Fruit fly (Drosophila melanogaster) whole organism, embryonic: ENCODE measurements around the gene vers.

ENCODE experiments used
- Atf-2 ChIP-seq: fragments of 200-800 bp; sonication (Bioruptor generic); optimal IDR thresholded peaks from 2 replicates; lab custom pipeline; 2016; ENCODE audit warnings: missing biosample characterization, missing genetic modification characterization
- BEAF-32 ChIP-seq: fragments of 200-800 bp; sonication (Bioruptor generic); optimal IDR thresholded peaks from 3 replicates; lab custom pipeline; 2017; ENCODE audit warnings: missing biosample characterization, missing genetic modification characterization, mild to moderate bottlenecking, moderate library complexity, missing genetic modification reagents
- CG10979 ChIP-seq: fragments of 200-800 bp; sonication (Bioruptor generic); optimal IDR thresholded peaks from 2 replicates; lab custom pipeline; 2018; ENCODE audit warnings: missing biosample characterization, mild to moderate bottlenecking, missing genetic modification characterization, moderate library complexity
- CG12391 ChIP-seq: fragments of 200-800 bp; sonication (Bioruptor generic); optimal IDR thresholded peaks from 3 replicates; lab custom pipeline; 2018; ENCODE audit warnings: missing biosample characterization, mild to moderate bottlenecking, missing genetic modification characterization, moderate library complexity
- CG13287 ChIP-seq: fragments of 200-800 bp; sonication (Bioruptor generic); IDR thresholded peaks from 2 replicates; pipeline ENCODE4 v1.3.6; 2022; ENCODE audit warnings: missing biosample characterization, missing genetic modification characterization; ENCODE audit not compliant: partially characterized antibody
- CG14860 ChIP-seq: fragments of 200-800 bp; sonication (Bioruptor generic); IDR thresholded peaks from 3 replicates; pipeline ENCODE4 v1.3.6; 2022; ENCODE audit warnings: missing biosample characterization, missing genetic modification characterization; ENCODE audit not compliant: partially characterized antibody
- CG1647 ChIP-seq: fragments of 200-800 bp; sonication (Bioruptor generic); optimal IDR thresholded peaks from 3 replicates; lab custom pipeline; 2016; ENCODE audit warnings: missing biosample characterization, missing genetic modification characterization
- CG16813 ChIP-seq: fragments of 200-800 bp; sonication (Bioruptor generic); IDR thresholded peaks from 3 replicates; pipeline ENCODE4 v1.3.6; 2022; ENCODE audit warnings: missing biosample characterization, missing genetic modification characterization; ENCODE audit not compliant: partially characterized antibody
- CG17186 ChIP-seq: fragments of 200-800 bp; sonication (Bioruptor generic); optimal IDR thresholded peaks from 3 replicates; lab custom pipeline; 2017; ENCODE audit warnings: missing biosample characterization, missing genetic modification reagents, missing genetic modification characterization
- CG17802 ChIP-seq: fragments of 200-800 bp; sonication (Bioruptor generic); optimal IDR thresholded peaks from 2 replicates; lab custom pipeline; 2018; ENCODE audit warnings: missing biosample characterization, mild to moderate bottlenecking, missing genetic modification characterization, moderate library complexity
- CG18262 ChIP-seq: fragments of 200-800 bp; optimal IDR thresholded peaks from 3 replicates; lab custom pipeline; 2019; ENCODE audit warnings: missing biosample characterization, mild to moderate bottlenecking, missing genetic modification characterization, moderate library complexity
- CG3065 ChIP-seq: fragments of 200-800 bp; sonication (Bioruptor generic); optimal IDR thresholded peaks from 2 replicates; lab custom pipeline; 2016; ENCODE audit warnings: missing biosample characterization, missing genetic modification characterization
- CG31365 ChIP-seq: fragments of 200-800 bp; sonication (Bioruptor generic); optimal IDR thresholded peaks from 2 replicates; lab custom pipeline; 2018; ENCODE audit warnings: missing biosample characterization, mild to moderate bottlenecking, missing genetic modification characterization
- CG34224 ChIP-seq: fragments of 200-800 bp; sonication (Bioruptor generic); IDR thresholded peaks from 3 replicates; pipeline ENCODE4 v1.3.6; 2022; ENCODE audit warnings: missing biosample characterization, missing genetic modification characterization; ENCODE audit not compliant: partially characterized antibody
- CG4424 ChIP-seq: fragments of 200-800 bp; sonication (Bioruptor generic); optimal IDR thresholded peaks from 3 replicates; lab custom pipeline; 2016; ENCODE audit warnings: missing biosample characterization, missing genetic modification characterization
- CG4617 ChIP-seq: fragments of 200-800 bp; sonication (Bioruptor generic); optimal IDR thresholded peaks from 3 replicates; lab custom pipeline; 2016; ENCODE audit warnings: missing biosample characterization, missing genetic modification characterization, borderline replicate concordance
- CG6791 ChIP-seq: fragments of 200-800 bp; sonication (Bioruptor generic); IDR thresholded peaks from 3 replicates; pipeline ENCODE4 v1.3.6; 2022; ENCODE audit warnings: missing biosample characterization, missing genetic modification characterization; ENCODE audit not compliant: partially characterized antibody
- CG7357 ChIP-seq: fragments of 200-800 bp; sonication (Bioruptor generic); IDR thresholded peaks from 3 replicates; pipeline ENCODE4 v1.3.6; 2022; ENCODE audit warnings: missing biosample characterization, missing genetic modification characterization
- D19B ChIP-seq: fragments of 200-800 bp; sonication (Bioruptor generic); optimal IDR thresholded peaks from 2 replicates; lab custom pipeline; 2017; ENCODE audit warnings: missing biosample characterization, mild to moderate bottlenecking, missing genetic modification characterization
- Dll ChIP-seq: fragments of 200-800 bp; sonication (Bioruptor generic); IDR thresholded peaks from 4 replicates; pipeline ENCODE4 v1.3.6; 2022; ENCODE audit warnings: missing biosample characterization, missing genetic modification characterization; ENCODE audit not compliant: partially characterized antibody
- Dp ChIP-seq: fragments of 200-800 bp; sonication (Bioruptor generic); optimal IDR thresholded peaks from 2 replicates; lab custom pipeline; 2018; ENCODE audit warnings: missing biosample characterization, mild to moderate bottlenecking, missing genetic modification characterization, moderate library complexity
- E2f2 ChIP-seq: fragments of 200-800 bp; sonication (Bioruptor generic); IDR thresholded peaks from 2 replicates; pipeline ENCODE4 v1.3.6; 2022; ENCODE audit warnings: missing biosample characterization, missing genetic modification characterization
- Ets97D ChIP-seq: fragments of 200-800 bp; sonication (Bioruptor generic); optimal IDR thresholded peaks from 3 replicates; lab custom pipeline; 2016; ENCODE audit warnings: missing biosample characterization, missing genetic modification characterization
- HLH4C ChIP-seq: fragments of 200-800 bp; sonication (Bioruptor generic); IDR thresholded peaks from 3 replicates; pipeline ENCODE4 v1.3.6; 2022; ENCODE audit warnings: missing biosample characterization, missing genetic modification characterization; ENCODE audit not compliant: partially characterized antibody
- HmgZ ChIP-seq: fragments of 200-800 bp; sonication (Bioruptor generic); optimal IDR thresholded peaks from 2 replicates; lab custom pipeline; 2018; ENCODE audit warnings: missing biosample characterization, mild to moderate bottlenecking, missing genetic modification characterization
- Jarid2 ChIP-seq: fragments of 200-800 bp; sonication (Bioruptor generic); optimal IDR thresholded peaks from 3 replicates; lab custom pipeline; 2017; ENCODE audit warnings: mild to moderate bottlenecking, missing biosample characterization, missing genetic modification reagents, missing genetic modification characterization
- MESR4 ChIP-seq: fragments of 200-800 bp; sonication (Bioruptor generic); optimal IDR thresholded peaks from 2 replicates; lab custom pipeline; 2018; ENCODE audit warnings: missing biosample characterization, mild to moderate bottlenecking, missing genetic modification characterization, moderate library complexity
- Nf-YC ChIP-seq: fragments of 200-800 bp; optimal IDR thresholded peaks from 3 replicates; lab custom pipeline; 2019; ENCODE audit warnings: missing biosample characterization, mild to moderate bottlenecking, missing genetic modification characterization, moderate library complexity
- Scr ChIP-seq: fragments of 200-800 bp; sonication (Bioruptor generic); IDR thresholded peaks from 2 replicates; pipeline ENCODE4 v1.3.6; 2022; ENCODE audit warnings: missing biosample characterization, missing genetic modification characterization; ENCODE audit not compliant: partially characterized antibody
- ase ChIP-seq: fragments of 200-800 bp; sonication (Bioruptor generic); IDR thresholded peaks from 3 replicates; pipeline ENCODE4 v1.3.6; 2022; ENCODE audit warnings: missing biosample characterization, missing genetic modification characterization
- ash1 ChIP-seq: fragments of 200-800 bp; sonication (Bioruptor generic); optimal IDR thresholded peaks from 2 replicates; lab custom pipeline; 2018; ENCODE audit warnings: missing biosample characterization, mild to moderate bottlenecking, missing genetic modification characterization
- ato ChIP-seq: fragments of 200-800 bp; sonication (Bioruptor generic); IDR thresholded peaks from 2 replicates; pipeline ENCODE4 v1.3.6; 2022; ENCODE audit warnings: missing biosample characterization, missing genetic modification characterization; ENCODE audit not compliant: partially characterized antibody
- bigmax ChIP-seq: fragments of 200-800 bp; sonication (Bioruptor generic); optimal IDR thresholded peaks from 2 replicates; lab custom pipeline; 2018; ENCODE audit warnings: missing biosample characterization, mild to moderate bottlenecking, missing genetic modification characterization
- chif ChIP-seq, 2 experiments: fragments of 200-800 bp; sonication (Bioruptor generic); optimal IDR thresholded peaks; 3 replicates each; lab custom pipeline; 2016; ENCODE audit warnings: missing biosample characterization in 2 of 2, missing genetic modification characterization in 2 of 2
- crc ChIP-seq: fragments of 200-800 bp; sonication (Bioruptor generic); optimal IDR thresholded peaks from 2 replicates; lab custom pipeline; 2016; ENCODE audit warnings: missing biosample characterization, missing genetic modification characterization
- fd64A ChIP-seq: fragments of 200-800 bp; sonication (Bioruptor generic); optimal IDR thresholded peaks from 3 replicates; lab custom pipeline; 2018; ENCODE audit warnings: missing biosample characterization, mild to moderate bottlenecking, missing genetic modification characterization
- hth ChIP-seq: fragments of >200 bp; optimal IDR thresholded peaks from 2 replicates; lab custom pipeline; 2017; ENCODE audit warnings: inconsistent platforms
- phol ChIP-seq: fragments of 200-800 bp; sonication (Bioruptor generic); optimal IDR thresholded peaks from 3 replicates; lab custom pipeline; 2018; ENCODE audit warnings: missing biosample characterization, mild to moderate bottlenecking, missing genetic modification characterization, moderate library complexity
- sqz ChIP-seq: fragments of 200-800 bp; sonication (Bioruptor generic); optimal IDR thresholded peaks from 3 replicates; lab custom pipeline; 2018; ENCODE audit warnings: missing biosample characterization, mild to moderate bottlenecking, missing genetic modification characterization
- sug ChIP-seq: fragments of 200-800 bp; optimal IDR thresholded peaks from 2 replicates; lab custom pipeline; 2019; ENCODE audit warnings: missing biosample characterization, mild to moderate bottlenecking, missing genetic modification characterization, moderate library complexity
- tap ChIP-seq: fragments of 200-800 bp; optimal IDR thresholded peaks from 3 replicates; lab custom pipeline; 2019; ENCODE audit warnings: missing biosample characterization, mild to moderate bottlenecking, missing genetic modification characterization, moderate library complexity
- tio ChIP-seq: fragments of 200-800 bp; sonication (Bioruptor generic); optimal IDR thresholded peaks from 2 replicates; lab custom pipeline; 2017; ENCODE audit warnings: missing biosample characterization, missing genetic modification characterization, inconsistent platforms
- tll ChIP-seq, 2 experiments: fragments of 200-800 bp in 1 of 2; fragments of >200 bp in 1 of 2; sonication (Bioruptor generic) in 1 of 2; optimal IDR thresholded peaks; 2 replicates each; lab custom pipeline; 2017 to 2019; ENCODE audit warnings: missing biosample characterization in 2 of 2, missing genetic modification characterization in 2 of 2, mild to moderate bottlenecking in 1 of 2, moderate library complexity in 1 of 2
- tna ChIP-seq: fragments of 200-800 bp; sonication (Bioruptor generic); IDR thresholded peaks from 2 replicates; pipeline ENCODE4 v1.3.6; 2022; ENCODE audit warnings: missing biosample characterization, missing genetic modification characterization; ENCODE audit not compliant: partially characterized antibody
- tup ChIP-seq: fragments of 200-800 bp; sonication (Bioruptor generic); optimal IDR thresholded peaks from 2 replicates; lab custom pipeline; 2016; ENCODE audit warnings: missing biosample characterization, mild to moderate bottlenecking, missing genetic modification characterization, moderate library complexity
- wek ChIP-seq: fragments of 200-800 bp; sonication (Bioruptor generic); optimal IDR thresholded peaks from 3 replicates; lab custom pipeline; 2018; ENCODE audit warnings: missing biosample characterization, mild to moderate bottlenecking, missing genetic modification characterization, moderate library complexity
- zen2 ChIP-seq: fragments of 200-800 bp; sonication (Bioruptor generic); IDR thresholded peaks from 3 replicates; pipeline ENCODE4 v1.3.6; 2022; ENCODE audit warnings: missing biosample characterization, missing genetic modification characterization; ENCODE audit not compliant: partially characterized antibody

Gene vers

dm6 chr3L:12119875-12120485, 4.1 kb downstream of the vers start, which contains the start of gene CG11560 (continued):
- peak; percentile 67 for TF ChIP-seq CG34224 (GFP tag; lab: Robert Waterston, UW)
- TF ChIP-seq CG16813 (GFP tag; lab: Robert Waterston, UW), result peak; percentile 62; the same call in 2 of the 3 replicates
- peak; percentile 43 for TF ChIP-seq phol (tag; lab: Kevin White, UChicago)
- peak; percentile 66; the same call in 2 of the 3 replicates for TF ChIP-seq CG14860 (GFP tag; lab: Robert Waterston, UW)
- TF ChIP-seq CG17186 (GFP tag; lab: Kevin White, UChicago), result peak; percentile 1
- no peak for TF ChIP-seq sug (tag; lab: Kevin White, UChicago)
- TF ChIP-seq wek, result no peak
- TF ChIP-seq Scr, result peak; percentile 73
- TF ChIP-seq E2f2, result peak; percentile 75
- peak; percentile 16 for TF ChIP-seq HmgZ (tag; lab: Kevin White, UChicago)
- TF ChIP-seq CG4617 (GFP tag; lab: Kevin White, UChicago), result peak; percentile 24
- no peak for TF ChIP-seq tio (GFP tag; lab: Kevin White, UChicago)
- TF ChIP-seq zen2 (GFP tag; lab: Robert Waterston, UW), result peak; percentile 28; the same call in 1 of the 3 replicates
- no peak for TF ChIP-seq tup (GFP tag; lab: Kevin White, UChicago)
- peak; percentile 78 for TF ChIP-seq HLH4C (GFP tag; lab: Robert Waterston, UW)
- 0 out of 2 replicates have a peak, but pooled peaks have one; percentile 25 for TF ChIP-seq tna (GFP tag; lab: Robert Waterston, UW)
- TF ChIP-seq Dp (GFP tag; lab: Kevin White, UChicago), result peak; percentile 68
- no peak for TF ChIP-seq crc (GFP tag; lab: Kevin White, UChicago)
- TF ChIP-seq fd64A, result no peak
- TF ChIP-seq CG17802 (tag; lab: Kevin White, UChicago), result no peak
- no peak for TF ChIP-seq Jarid2 (GFP tag; lab: Kevin White, UChicago)
- TF ChIP-seq CG10979, result no peak
- TF ChIP-seq sqz (GFP tag; lab: Kevin White, UChicago), result peak; percentile 60
- TF ChIP-seq CG12391, result no peak
- TF ChIP-seq tll (GFP tag; optimal IDR thresholded peaks at IDR 0.05; lab: Kevin White, UChicago), result no peak
- TF ChIP-seq Dll (GFP tag; lab: Robert Waterston, UW), result peak; percentile 80
- TF ChIP-seq CG18262 (tag; lab: Kevin White, UChicago), result no peak
- no peak for TF ChIP-seq Atf-2
- 0 out of 3 replicates have a peak, but pooled peaks have one; percentile 36 for TF ChIP-seq CG7357 (GFP tag; lab: Robert Waterston, UW)
- TF ChIP-seq hth (lab: Kevin White, UChicago), result no peak
- TF ChIP-seq BEAF-32 (GFP tag; lab: Kevin White, UChicago), result peak; percentile 76
- no peak for TF ChIP-seq Nf-YC
- peak; percentile 19 for TF ChIP-seq Ets97D (GFP tag; lab: Kevin White, UChicago)
- TF ChIP-seq CG6791 (GFP tag; lab: Robert Waterston, UW), result peak; percentile 55; the same call in 2 of the 3 replicates
- peak; percentile 72 for TF ChIP-seq MESR4 (GFP tag; lab: Kevin White, UChicago)
- no peak for TF ChIP-seq chif (GFP tag; optimal IDR thresholded peaks at IDR 0.05; lab: Kevin White, UChicago)
- TF ChIP-seq ash1 (GFP tag; lab: Kevin White, UChicago), result no peak
- TF ChIP-seq CG3065, result no peak
- no peak for TF ChIP-seq ase (GFP tag; lab: Robert Waterston, UW)
- TF ChIP-seq CG4424 (GFP tag; lab: Kevin White, UChicago), result no peak
- no peak for TF ChIP-seq D19B (GFP tag; lab: Kevin White, UChicago)
- no peak for TF ChIP-seq CG31365 (tag; lab: Kevin White, UChicago)
- TF ChIP-seq CG1647 (GFP tag; lab: Kevin White, UChicago), result no peak
- no peak for TF ChIP-seq tap (tag; lab: Kevin White, UChicago)
- TF ChIP-seq CG13287 (GFP tag; lab: Robert Waterston, UW), result peak; percentile 82
- no peak for TF ChIP-seq bigmax (GFP tag; lab: Kevin White, UChicago)
- TF ChIP-seq ato (GFP tag; lab: Robert Waterston, UW), result peak; percentile 26
